Fruit fly (Drosophila melanogaster) whole organism, embryonic: ENCODE data around the gene CG14013.

Source experiments
- CG10431 ChIP-seq: fragments of 200-800 bp; sonication (Bioruptor generic); optimal IDR thresholded peaks from 3 replicates; lab custom pipeline; 2018; ENCODE audit warnings: missing biosample characterization, mild to moderate bottlenecking, missing genetic modification characterization
- CG12236 ChIP-seq: fragments of 200-800 bp; sonication (Bioruptor generic); optimal IDR thresholded peaks from 2 replicates; lab custom pipeline; 2016; ENCODE audit warnings: missing biosample characterization, missing genetic modification characterization
- CG4282 ChIP-seq: fragments of 200-800 bp; sonication (Bioruptor generic); optimal IDR thresholded peaks from 2 replicates; lab custom pipeline; 2016; ENCODE audit warnings: missing biosample characterization, missing genetic modification characterization
- CG7556 ChIP-seq: fragments of 200-800 bp; sonication (Bioruptor generic); optimal IDR thresholded peaks from 2 replicates; lab custom pipeline; 2017; ENCODE audit warnings: missing biosample characterization, mild to moderate bottlenecking, missing genetic modification characterization
- Dbx ChIP-seq: fragments of 200-800 bp; sonication (Bioruptor generic); IDR thresholded peaks from 3 replicates; pipeline ENCODE4 v1.3.6; 2022; ENCODE audit warnings: missing biosample characterization, missing genetic modification characterization
- Gsc ChIP-seq: fragments of 200-800 bp; sonication (Bioruptor generic); IDR thresholded peaks from 2 replicates; pipeline ENCODE4 v1.3.6; 2022; ENCODE audit warnings: missing biosample characterization, missing genetic modification characterization
- en ChIP-seq: fragments of 200-800 bp; sonication (Bioruptor generic); optimal IDR thresholded peaks from 2 replicates; lab custom pipeline; 2016; ENCODE audit warnings: missing biosample characterization, missing genetic modification characterization
- h ChIP-seq: fragments of >200 bp; optimal IDR thresholded peaks from 2 replicates; lab custom pipeline; 2017
- insv ChIP-seq, 2 experiments: fragments of 200-800 bp; sonication (Bioruptor generic); optimal IDR thresholded peaks; 3 replicates each; lab custom pipeline; 2016 to 2018; ENCODE audit warnings: missing biosample characterization in 2 of 2, missing genetic modification characterization in 2 of 2

DNA sequence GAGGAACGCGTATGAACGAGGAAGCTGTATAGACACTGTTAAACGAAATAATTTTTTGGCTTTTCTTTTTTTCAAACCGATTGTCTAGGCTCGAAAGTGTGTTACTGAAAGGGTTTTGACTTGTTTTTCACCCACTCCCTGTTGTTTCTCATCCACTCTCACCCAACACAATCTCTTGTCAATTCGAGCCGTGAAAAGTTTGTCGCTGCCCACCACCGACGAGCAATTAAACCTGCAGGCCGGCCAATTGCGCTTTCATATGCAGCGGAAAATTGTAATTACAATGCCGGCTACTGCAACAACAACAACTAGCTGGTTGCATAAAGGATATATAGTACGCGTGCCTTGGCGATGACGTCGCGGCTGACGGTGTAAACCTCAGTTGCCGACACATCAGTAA, 34.7 kb upstream of the CG14013 start, which contains the start of gene CG7251:
- TF ChIP-seq h (lab: Kevin White, UChicago) (no peak), CG7556 (no peak), CG4282 (GFP tag; lab: Kevin White, UChicago) (no peak), Dbx (GFP tag; lab: Robert Waterston, UW) (no peak), en (no peak), CG12236 (GFP tag; lab: Kevin White, UChicago) (no peak), Gsc (GFP tag; lab: Robert Waterston, UW) (no peak), CG10431 (no peak), insv (GFP tag; optimal IDR thresholded peaks at IDR 0.05; lab: Kevin White, UChicago) (no peak)
